Worm (Caenorhabditis elegans) whole organism, young adult: ENCODE results near the gene ZK795.3.
A peak's percentile ranks its signal among the peaks of the same experiment; 100 is the strongest.

Source experiments
- B0019.2 ChIP-seq: fragments of 200-800 bp; sonication (Bioruptor generic); conservative IDR thresholded peaks from 2 replicates; pipeline ENCODE4 v1.3.6; 2022; ENCODE audit warnings: missing genetic modification reagents, missing genetic modification characterization, missing compliant biosample characterization
- C06A6.2 ChIP-seq: fragments of 200-800 bp; sonication (Bioruptor generic); conservative IDR thresholded peaks from 2 replicates; pipeline ENCODE4 v1.3.6; 2022; ENCODE audit warnings: missing genetic modification characterization, missing compliant biosample characterization
- F10E7.11 ChIP-seq: sonication (generic microtip); optimal IDR thresholded peaks from 2 replicates; lab custom pipeline; 2017; ENCODE audit warnings: mild to moderate bottlenecking, missing genetic modification characterization, moderate library complexity, missing compliant biosample characterization
- F22D6.2 ChIP-seq: sonication (generic microtip); optimal IDR thresholded peaks from 2 replicates; lab custom pipeline; 2016; ENCODE audit warnings: mild to moderate bottlenecking, missing genetic modification characterization, missing compliant biosample characterization
- F33H1.4 ChIP-seq: fragments of 200-800 bp; sonication (Bioruptor generic); IDR thresholded peaks from 2 replicates; pipeline ENCODE4 v1.3.6; 2022; ENCODE audit warnings: missing genetic modification reagents, missing genetic modification characterization, missing compliant biosample characterization
- F37B4.10 ChIP-seq: fragments of 200-800 bp; sonication (Bioruptor generic); IDR thresholded peaks from 2 replicates; pipeline ENCODE4 v1.3.6; 2022; ENCODE audit warnings: missing genetic modification characterization, missing compliant biosample characterization
- F49E8.2 ChIP-seq: sonication (generic microtip); optimal IDR thresholded peaks from 3 replicates; lab custom pipeline; 2017; ENCODE audit warnings: missing genetic modification characterization, mild to moderate bottlenecking, missing compliant biosample characterization, antibody characterized with exemption, moderate library complexity; ENCODE audit not compliant: insufficient read depth
- F55B11.4 ChIP-seq: sonication (generic microtip); optimal IDR thresholded peaks from 2 replicates; lab custom pipeline; 2016; ENCODE audit warnings: missing compliant biosample characterization, missing genetic modification characterization, borderline replicate concordance; ENCODE audit not compliant: insufficient read depth
- F57C9.4 ChIP-seq: sonication (generic microtip); optimal IDR thresholded peaks from 2 replicates; lab custom pipeline; 2017; ENCODE audit warnings: mild to moderate bottlenecking, missing genetic modification characterization, missing compliant biosample characterization
- Y56A3A.18 ChIP-seq: fragments of 200-800 bp; sonication (Bioruptor generic); IDR thresholded peaks from 2 replicates; pipeline ENCODE4 v1.3.6; 2022; ENCODE audit warnings: missing genetic modification reagents, missing genetic modification characterization, missing compliant biosample characterization
- Y79H2A.3 ChIP-seq: fragments of 200-800 bp; sonication (Bioruptor generic); conservative IDR thresholded peaks from 2 replicates; pipeline ENCODE4 v1.3.6; 2022; ENCODE audit warnings: missing genetic modification reagents, missing genetic modification characterization, missing compliant biosample characterization
- Y95B8A.8 ChIP-seq: fragments of 200-800 bp; sonication (Bioruptor generic); IDR thresholded peaks from 2 replicates; pipeline ENCODE4 v1.3.6; 2022; ENCODE audit warnings: missing genetic modification reagents, missing genetic modification characterization, missing compliant biosample characterization
- ZK185.1 ChIP-seq: sonication (generic microtip); optimal IDR thresholded peaks from 2 replicates; lab custom pipeline; 2016; ENCODE audit warnings: mild to moderate bottlenecking, missing genetic modification characterization, missing compliant biosample characterization; ENCODE audit not compliant: poor library complexity, severe bottlenecking
- aptf-2 ChIP-seq: fragments of 200-800 bp; sonication (Bioruptor generic); conservative IDR thresholded peaks from 2 replicates; pipeline ENCODE4 v1.3.6; 2022; ENCODE audit warnings: missing genetic modification reagents, missing genetic modification characterization, missing compliant biosample characterization
- atf-7 ChIP-seq: sonication (generic microtip); optimal IDR thresholded peaks from 2 replicates; lab custom pipeline; 2017; ENCODE audit warnings: mild to moderate bottlenecking, missing genetic modification characterization, missing compliant biosample characterization
- attf-6 ChIP-seq: fragments of 200-800 bp; sonication (Bioruptor generic); IDR thresholded peaks from 2 replicates; pipeline ENCODE4 v1.3.6; 2022; ENCODE audit warnings: missing genetic modification reagents, missing genetic modification characterization, missing compliant biosample characterization
- ccch-3 ChIP-seq: fragments of 200-800 bp; sonication (Bioruptor generic); optimal IDR thresholded peaks from 2 replicates; lab custom pipeline; 2018; ENCODE audit warnings: mild to moderate bottlenecking, missing genetic modification characterization, missing compliant biosample characterization
- cebp-1 ChIP-seq, 2 experiments: fragments of 200-800 bp in 1 of 2; sonication (Bioruptor generic) in 1 of 2; sonication (generic microtip) in 1 of 2; IDR thresholded peaks in 1 of 2; optimal IDR thresholded peaks in 1 of 2; 2 replicates each; pipeline versions ENCODE4 v1.3.6 to Lab custom; 2017 to 2022; ENCODE audit warnings: missing compliant biosample characterization in 2 of 2, missing genetic modification characterization in 2 of 2, mild to moderate bottlenecking in 1 of 2, missing genetic modification reagents in 1 of 2, moderate library complexity in 1 of 2
- cebp-2 ChIP-seq: fragments of 200-800 bp; sonication (Bioruptor generic); IDR thresholded peaks from 2 replicates; pipeline ENCODE4 v1.3.6; 2022; ENCODE audit warnings: missing genetic modification characterization, missing compliant biosample characterization
- ceh-58 ChIP-seq: fragments of 200-800 bp; sonication (Bioruptor generic); IDR thresholded peaks from 2 replicates; pipeline ENCODE4 v1.3.6; 2022; ENCODE audit warnings: missing genetic modification characterization, missing compliant biosample characterization
- ceh-91 ChIP-seq: fragments of 200-800 bp; sonication (Bioruptor generic); IDR thresholded peaks from 2 replicates; pipeline ENCODE4 v1.3.6; 2022; ENCODE audit warnings: missing genetic modification reagents, missing genetic modification characterization, missing compliant biosample characterization
- dpl-1 ChIP-seq: fragments of 150-350 bp; optimal IDR thresholded peaks from 2 replicates; lab custom pipeline; 2014; ENCODE audit warnings: missing biosample characterization, missing genetic modification reagents, missing genetic modification characterization
- efl-1 ChIP-seq: fragments of 150-350 bp; optimal IDR thresholded peaks from 2 replicates; lab custom pipeline; 2014; ENCODE audit warnings: missing biosample characterization, missing genetic modification reagents, missing genetic modification characterization
- egl-44 ChIP-seq: fragments of 200-800 bp; sonication (Bioruptor generic); IDR thresholded peaks from 2 replicates; pipeline ENCODE4 v1.3.6; 2022; ENCODE audit warnings: missing genetic modification reagents, missing genetic modification characterization, missing compliant biosample characterization
- ekl-4 ChIP-seq: fragments of 200-800 bp; sonication (Bioruptor generic); IDR thresholded peaks from 2 replicates; pipeline ENCODE4 v1.3.6; 2022; ENCODE audit warnings: missing genetic modification reagents, missing genetic modification characterization, missing compliant biosample characterization
- gei-17 ChIP-seq: fragments of 200-800 bp; sonication (Bioruptor generic); optimal IDR thresholded peaks from 2 replicates; lab custom pipeline; 2018; ENCODE audit warnings: mild to moderate bottlenecking, missing genetic modification characterization, missing compliant biosample characterization
- lin-35 ChIP-seq, 3 experiments: fragments of 150-350 bp in 2 of 3; sonication (generic microtip) in 1 of 3; optimal IDR thresholded peaks; 2 replicates each; lab custom pipeline; 2014 to 2018; ENCODE audit warnings: missing biosample characterization in 3 of 3, missing genetic modification characterization in 3 of 3, missing genetic modification reagents in 3 of 3
- lin-54 ChIP-seq: fragments of 200-800 bp; sonication (Bioruptor generic); optimal IDR thresholded peaks from 2 replicates; lab custom pipeline; 2018; ENCODE audit warnings: mild to moderate bottlenecking, missing genetic modification characterization, missing compliant biosample characterization
- madf-10 ChIP-seq: sonication (generic microtip); optimal IDR thresholded peaks from 2 replicates; lab custom pipeline; 2016; ENCODE audit warnings: mild to moderate bottlenecking, missing genetic modification characterization, missing compliant biosample characterization
- madf-3 ChIP-seq: fragments of 200-800 bp; sonication (Bioruptor generic); IDR thresholded peaks from 2 replicates; pipeline ENCODE4 v1.3.6; 2022; ENCODE audit warnings: missing genetic modification reagents, missing genetic modification characterization, missing compliant biosample characterization
- madf-6 ChIP-seq: fragments of 200-800 bp; sonication (Bioruptor generic); IDR thresholded peaks from 2 replicates; pipeline ENCODE4 v1.3.6; 2022; ENCODE audit warnings: missing genetic modification reagents, missing genetic modification characterization, missing compliant biosample characterization
- mel-28 ChIP-seq: sonication (generic microtip); optimal IDR thresholded peaks from 2 replicates; lab custom pipeline; 2016; ENCODE audit warnings: borderline replicate concordance, mild to moderate bottlenecking, missing genetic modification characterization, missing compliant biosample characterization
- nfya-1 ChIP-seq: sonication (generic microtip); optimal IDR thresholded peaks from 2 replicates; lab custom pipeline; 2017; ENCODE audit warnings: antibody characterized with exemption, missing compliant biosample characterization, missing genetic modification characterization, borderline replicate concordance; ENCODE audit not compliant: insufficient read depth
- nhr-120 ChIP-seq: fragments of 200-800 bp; sonication (Bioruptor generic); IDR thresholded peaks from 2 replicates; pipeline ENCODE4 v1.3.6; 2022; ENCODE audit warnings: missing genetic modification characterization, missing compliant biosample characterization
- nhr-179 ChIP-seq: sonication (generic microtip); optimal IDR thresholded peaks from 2 replicates; lab custom pipeline; 2016; ENCODE audit warnings: mild to moderate bottlenecking, missing genetic modification characterization, missing compliant biosample characterization
- nhr-27 ChIP-seq: fragments of 200-800 bp; sonication (Bioruptor generic); optimal IDR thresholded peaks from 2 replicates; lab custom pipeline; 2018; ENCODE audit warnings: mild to moderate bottlenecking, missing genetic modification characterization, moderate library complexity, missing compliant biosample characterization
- nhr-80 ChIP-seq: sonication (generic microtip); optimal IDR thresholded peaks from 2 replicates; lab custom pipeline; 2016; ENCODE audit warnings: missing genetic modification characterization, missing compliant biosample characterization
- nhr-90 ChIP-seq: sonication (generic microtip); optimal IDR thresholded peaks from 2 replicates; lab custom pipeline; 2016; ENCODE audit warnings: missing genotype, mild to moderate bottlenecking, missing genetic modification characterization, missing compliant biosample characterization
- pbrm-1 ChIP-seq: fragments of 200-800 bp; sonication (Bioruptor generic); IDR thresholded peaks from 2 replicates; pipeline ENCODE4 v1.3.6; 2022; ENCODE audit warnings: missing genetic modification reagents, missing genetic modification characterization, missing compliant biosample characterization
- sdz-38 ChIP-seq: sonication (generic microtip); optimal IDR thresholded peaks from 2 replicates; lab custom pipeline; 2016; ENCODE audit warnings: missing genotype, missing genetic modification characterization, missing compliant biosample characterization
- somi-1 ChIP-seq: fragments of 200-800 bp; sonication (Bioruptor generic); optimal IDR thresholded peaks from 2 replicates; lab custom pipeline; 2018; ENCODE audit warnings: mild to moderate bottlenecking, missing genetic modification characterization, missing compliant biosample characterization
- tbp1 ChIP-seq: fragments of 200-800 bp; sonication (Bioruptor generic); optimal IDR thresholded peaks from 2 replicates; lab custom pipeline; 2018; ENCODE audit warnings: mild to moderate bottlenecking, missing genetic modification characterization, missing compliant biosample characterization
- tbx-9 ChIP-seq: sonication (generic microtip); optimal IDR thresholded peaks from 2 replicates; lab custom pipeline; 2016; ENCODE audit warnings: borderline replicate concordance, missing genetic modification characterization, inconsistent platforms, missing compliant biosample characterization
- unc-62 ChIP-seq: fragments of 150-350 bp; optimal IDR thresholded peaks from 2 replicates; lab custom pipeline; 2014; ENCODE audit warnings: missing biosample characterization, missing genetic modification reagents, missing genetic modification characterization
- zfh-2 ChIP-seq: fragments of 200-800 bp; sonication (Bioruptor generic); conservative IDR thresholded peaks from 2 replicates; pipeline ENCODE4 v1.3.6; 2022; ENCODE audit warnings: missing genetic modification reagents, missing genetic modification characterization, missing compliant biosample characterization
- zim-3 ChIP-seq: sonication (generic microtip); optimal IDR thresholded peaks from 2 replicates; lab custom pipeline; 2017; ENCODE audit warnings: mild to moderate bottlenecking, missing genetic modification characterization, moderate library complexity, missing compliant biosample characterization
- ztf-26 ChIP-seq: sonication (generic microtip); optimal IDR thresholded peaks from 2 replicates; lab custom pipeline; 2017; ENCODE audit warnings: missing genetic modification characterization, missing compliant biosample characterization
- ztf-28 ChIP-seq: fragments of 200-800 bp; sonication (Bioruptor generic); IDR thresholded peaks from 2 replicates; pipeline ENCODE4 v1.3.6; 2022; ENCODE audit warnings: missing genetic modification reagents, missing genetic modification characterization, missing compliant biosample characterization

The ZK795.3 gene

DNA sequence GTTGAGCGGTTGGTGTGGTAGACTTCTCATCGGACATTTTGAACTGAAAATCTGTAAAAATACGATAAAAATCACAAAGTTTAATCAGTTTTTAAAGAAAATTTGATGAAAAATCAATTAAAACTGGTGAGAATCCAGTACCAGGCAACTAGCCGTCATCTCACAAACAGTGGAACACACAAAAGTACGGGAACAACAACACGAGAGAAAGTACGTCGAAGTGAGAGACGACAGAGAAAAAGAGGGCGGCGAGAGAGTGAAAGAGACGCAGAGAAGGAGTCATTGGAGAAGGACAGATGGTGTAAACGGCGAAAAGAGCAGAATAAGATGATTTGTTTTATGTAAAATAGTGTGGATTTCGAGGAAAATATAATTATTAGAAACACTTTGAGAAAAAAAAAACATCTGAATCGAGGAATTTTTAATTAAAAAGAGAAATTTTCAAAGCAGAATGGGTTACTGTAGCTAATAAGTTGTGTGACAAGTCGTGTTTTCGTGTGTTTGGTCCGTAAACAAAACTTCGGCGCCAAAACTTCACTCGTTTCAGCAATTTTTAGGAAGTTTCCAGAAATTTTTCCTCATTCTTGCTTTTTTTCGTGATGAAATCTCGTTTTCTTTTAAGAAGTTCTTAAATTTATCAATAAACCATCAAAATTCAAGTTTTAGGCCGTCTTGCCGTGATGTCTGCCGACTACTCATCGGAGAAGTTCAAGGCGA, 8.2 kb downstream of the ZK795.3 start, which contains the start of the genes hsb-1 and let-99 (continued):
- no peak for TF ChIP-seq gei-17
- TF ChIP-seq ekl-4 (GFP tag; lab: Robert Waterston, UW): no peak
- TF ChIP-seq unc-62: no peak
- no peak for TF ChIP-seq F22D6.2 (tag; lab: Kevin White, UChicago)
- no peak for TF ChIP-seq mel-28 (tag; lab: Kevin White, UChicago)
- TF ChIP-seq madf-3 (GFP tag; lab: Robert Waterston, UW): no peak
- TF ChIP-seq tbx-9 (tag; lab: Kevin White, UChicago): no peak
- TF ChIP-seq C06A6.2 (GFP tag; lab: Robert Waterston, UW): no peak
- TF ChIP-seq egl-44 (GFP tag; lab: Robert Waterston, UW): no peak
- no peak for TF ChIP-seq sdz-38
- no peak for TF ChIP-seq cebp-2
- TF ChIP-seq zim-3 (tag; lab: Kevin White, UChicago): no peak
- no peak for TF ChIP-seq madf-10 (tag; lab: Kevin White, UChicago)
- TF ChIP-seq F57C9.4 (tag; lab: Kevin White, UChicago): no peak
- TF ChIP-seq lin-35 (GFP tag; optimal IDR thresholded peaks at IDR 0.05; lab: Kevin White, UChicago): peak in 1 of 3 experiments; percentile 27
- no peak for TF ChIP-seq cebp-1 (GFP tag; IDR thresholded peaks at IDR 0.05; lab: Robert Waterston, UW)
- TF ChIP-seq cebp-1 (tag; optimal IDR thresholded peaks at IDR 0.05; lab: Kevin White, UChicago): peak; percentile 23
- TF ChIP-seq tbp1 (GFP tag; lab: Kevin White, UChicago): peak; percentile 34
- TF ChIP-seq madf-6 (GFP tag; lab: Robert Waterston, UW): peak; percentile 91
- TF ChIP-seq Y56A3A.18 (GFP tag; lab: Robert Waterston, UW): no peak
- TF ChIP-seq F49E8.2: peak; percentile 52
- no peak for TF ChIP-seq Y95B8A.8 (GFP tag; lab: Robert Waterston, UW)
- no peak for TF ChIP-seq ztf-28 (GFP tag; lab: Robert Waterston, UW)
- TF ChIP-seq Y79H2A.3 (GFP tag; lab: Robert Waterston, UW): no peak
- TF ChIP-seq lin-54 (GFP tag; lab: Kevin White, UChicago): peak; percentile 52
- no peak for TF ChIP-seq zfh-2 (GFP tag; lab: Robert Waterston, UW)
- no peak for TF ChIP-seq somi-1 (GFP tag; lab: Kevin White, UChicago)
- TF ChIP-seq ceh-58 (GFP tag; lab: Robert Waterston, UW): no peak
- TF ChIP-seq pbrm-1 (GFP tag; lab: Robert Waterston, UW): peak; percentile 33; the same call in 1 of the 2 replicates
- no peak for TF ChIP-seq F10E7.11 (tag; lab: Kevin White, UChicago)
- TF ChIP-seq ztf-26 (tag; lab: Kevin White, UChicago): no peak
- TF ChIP-seq nhr-90 (tag; lab: Kevin White, UChicago): no peak
- no peak for TF ChIP-seq atf-7 (tag; lab: Kevin White, UChicago)
- TF ChIP-seq F33H1.4 (GFP tag; lab: Robert Waterston, UW): peak; percentile 63
- TF ChIP-seq nhr-120 (GFP tag; lab: Robert Waterston, UW): no peak
- TF ChIP-seq F55B11.4 (tag; lab: Kevin White, UChicago): no peak

DNA sequence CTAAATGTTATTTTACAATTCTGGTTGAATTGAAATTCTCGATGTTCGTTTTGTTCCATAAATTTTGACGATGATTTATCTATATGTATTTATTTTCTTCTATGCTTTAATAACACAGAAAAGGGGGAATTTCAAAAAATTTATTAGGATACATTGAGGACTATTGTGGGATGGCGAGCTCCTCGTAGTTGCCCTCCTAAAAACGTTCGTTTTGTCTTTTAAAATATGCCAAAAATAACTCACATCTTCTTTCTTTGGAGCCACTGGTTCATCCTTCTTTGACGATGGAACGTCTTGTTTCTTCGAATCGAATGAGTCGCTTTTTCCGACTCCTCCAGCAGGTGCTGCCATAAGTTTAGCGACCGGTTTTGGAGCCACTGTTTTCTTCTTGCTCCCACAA, 11.4 kb downstream of the ZK795.3 start:
- TF ChIP-seq B0019.2 (GFP tag; lab: Robert Waterston, UW): no peak
- TF ChIP-seq ZK185.1 (tag; lab: Kevin White, UChicago): no peak
- no peak for TF ChIP-seq nhr-80 (tag; lab: Kevin White, UChicago)
- no peak for TF ChIP-seq F37B4.10
- 0 out of 2 replicates have a peak, but pooled peaks have one; percentile 41 for TF ChIP-seq attf-6 (GFP tag; lab: Robert Waterston, UW)
- no peak for TF ChIP-seq madf-3 (GFP tag; lab: Robert Waterston, UW)
- TF ChIP-seq ccch-3 (GFP tag; lab: Kevin White, UChicago): no peak
- no peak for TF ChIP-seq aptf-2
- TF ChIP-seq dpl-1: no peak
- no peak for TF ChIP-seq nfya-1
- no peak for TF ChIP-seq nhr-27 (tag; lab: Kevin White, UChicago)
- TF ChIP-seq efl-1 (GFP tag; lab: Kevin White, UChicago): no peak
- no peak for TF ChIP-seq nhr-179 (tag; lab: Kevin White, UChicago)
- no peak for TF ChIP-seq ceh-91
